Fruit fly (Drosophila melanogaster): ENCODE results near the gene CG11656.

Gene CG11656

DNA sequence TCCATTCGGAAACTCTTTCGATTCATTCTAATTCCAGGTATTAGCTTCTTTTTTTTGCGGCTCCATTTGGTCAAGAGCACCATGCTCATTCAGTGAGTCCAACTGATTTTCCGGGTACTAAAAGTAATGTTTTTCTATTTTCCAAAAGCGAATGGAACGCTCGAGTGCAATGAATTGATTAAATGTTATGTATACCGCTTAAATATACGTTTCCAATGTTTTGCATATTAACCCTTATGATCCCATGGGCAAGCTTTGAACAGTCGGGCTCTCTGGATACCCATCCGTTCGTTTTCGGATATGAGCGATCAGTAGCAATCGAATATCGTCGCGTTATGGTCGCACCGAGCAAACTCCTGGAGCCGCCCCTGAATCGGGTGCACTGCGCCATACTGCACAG lies 37.7 kb downstream of the CG11656 start, which contains the start of gene CG31157:
Gene CG31157, plus strand, starts transcription at position 301 of the 400 bp plus-strand sequence.
- TF ChIP-seq Myc (optimal IDR thresholded peaks at IDR 0.05) (no peak), Sin3A (optimal IDR thresholded peaks at IDR 0.05) (no peak), ttk (optimal IDR thresholded peaks at IDR 0.05) (no peak)

DNA sequence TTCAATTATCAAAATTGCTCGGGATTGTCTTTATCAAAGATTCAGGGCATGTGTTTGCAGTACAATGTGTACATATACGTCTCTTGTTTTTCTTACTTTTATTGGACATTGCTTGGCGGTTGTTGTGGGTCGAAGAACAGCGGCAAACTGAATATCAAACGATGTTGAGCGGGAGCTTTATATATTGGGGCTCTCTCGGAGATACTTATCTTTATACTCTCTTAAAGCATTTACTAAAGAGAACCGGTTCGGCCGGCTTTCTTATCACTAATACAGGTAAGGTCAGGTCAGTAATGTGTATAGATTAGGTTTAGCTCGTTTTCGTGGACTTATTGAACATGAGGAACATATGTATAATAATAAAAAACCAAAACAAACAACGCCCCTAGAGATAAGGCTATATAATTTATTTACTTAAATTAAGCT lies 41.6 kb downstream of the CG11656 start, which contains the start of gene CG7966:
Gene CG7966, minus strand, starts transcription at position 156 of the 426 bp plus-strand sequence.
- no peak for TF ChIP-seq ttk (optimal IDR thresholded peaks at IDR 0.05)
- TF ChIP-seq insv (optimal IDR thresholded peaks at IDR 0.05), result no peak
- no peak for TF ChIP-seq h (optimal IDR thresholded peaks at IDR 0.05)
- no peak for TF ChIP-seq Sin3A (optimal IDR thresholded peaks at IDR 0.05)
- no peak for TF ChIP-seq Myc (optimal IDR thresholded peaks at IDR 0.05)
- TF ChIP-seq psq (optimal IDR thresholded peaks at IDR 0.05), result no peak

DNA sequence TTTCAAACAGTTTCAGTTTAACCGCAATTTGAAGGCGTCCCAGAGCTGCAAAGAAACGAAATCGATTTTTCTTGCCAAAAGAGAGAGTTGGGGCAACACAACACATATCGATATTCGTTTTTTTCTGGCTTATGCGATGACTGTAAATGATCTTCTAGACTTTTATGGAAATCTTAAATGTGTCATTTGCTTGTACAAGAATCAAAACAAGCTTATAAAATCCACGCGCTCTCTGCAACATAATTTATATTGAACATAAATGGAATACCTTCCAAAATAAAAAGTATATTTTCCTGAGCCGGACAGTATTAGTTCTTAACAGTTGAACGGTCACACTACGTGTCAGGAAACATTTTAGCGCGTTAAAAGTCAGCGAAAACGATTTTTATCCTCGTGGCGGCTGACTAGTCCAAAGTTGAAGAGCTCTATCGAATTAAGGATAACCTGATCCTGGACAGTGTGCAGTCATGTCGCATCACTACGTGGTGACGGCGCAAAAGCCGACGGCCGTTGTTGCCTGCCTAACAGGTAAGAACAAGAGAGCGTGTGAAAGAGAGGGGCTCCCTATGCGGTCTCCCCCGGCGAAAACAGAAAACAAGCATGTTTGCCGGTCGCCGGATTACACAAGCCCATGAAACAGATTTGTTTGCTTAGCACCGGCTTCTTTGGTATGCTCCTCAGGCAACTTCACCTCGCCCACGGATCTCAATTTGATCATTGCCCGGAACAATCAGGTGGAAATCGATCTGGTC lies 42.4 kb downstream of the CG11656 start, which contains the start of gene pic:
Gene pic, plus strand, starts transcription at position 304 of the 752 bp plus-strand sequence.
- TF ChIP-seq Myc (optimal IDR thresholded peaks at IDR 0.05) (no peak), h (optimal IDR thresholded peaks at IDR 0.05) (no peak), insv (optimal IDR thresholded peaks at IDR 0.05) (no peak), psq (optimal IDR thresholded peaks at IDR 0.05) (no peak), Sin3A (optimal IDR thresholded peaks at IDR 0.05) (no peak), ttk (optimal IDR thresholded peaks at IDR 0.05) (no peak)

DNA sequence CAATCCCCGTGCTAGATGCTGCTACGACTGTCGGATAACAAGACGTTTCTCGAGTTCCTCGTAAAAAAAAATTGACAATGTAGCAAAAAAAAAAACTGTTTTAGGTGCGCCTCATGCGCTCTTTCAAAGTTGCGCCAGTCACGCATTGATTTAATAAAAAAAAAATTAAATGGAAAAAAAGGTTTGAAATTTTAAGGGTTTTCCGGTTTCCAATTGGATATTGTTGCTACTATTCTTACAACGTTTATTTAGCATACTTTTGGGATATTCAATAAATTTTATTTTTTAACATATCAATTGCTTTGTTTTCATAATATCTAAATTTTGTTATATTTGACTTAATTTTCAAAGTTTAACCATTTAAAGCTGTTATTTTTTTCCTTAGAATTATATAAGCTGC lies 46.9 kb downstream of the CG11656 start:
- TF ChIP-seq ttk (optimal IDR thresholded peaks at IDR 0.05) (no peak), Sin3A (optimal IDR thresholded peaks at IDR 0.05) (no peak), insv (optimal IDR thresholded peaks at IDR 0.05) (no peak), psq (optimal IDR thresholded peaks at IDR 0.05) (no peak), h (optimal IDR thresholded peaks at IDR 0.05) (no peak), Myc (optimal IDR thresholded peaks at IDR 0.05) (no peak)

DNA sequence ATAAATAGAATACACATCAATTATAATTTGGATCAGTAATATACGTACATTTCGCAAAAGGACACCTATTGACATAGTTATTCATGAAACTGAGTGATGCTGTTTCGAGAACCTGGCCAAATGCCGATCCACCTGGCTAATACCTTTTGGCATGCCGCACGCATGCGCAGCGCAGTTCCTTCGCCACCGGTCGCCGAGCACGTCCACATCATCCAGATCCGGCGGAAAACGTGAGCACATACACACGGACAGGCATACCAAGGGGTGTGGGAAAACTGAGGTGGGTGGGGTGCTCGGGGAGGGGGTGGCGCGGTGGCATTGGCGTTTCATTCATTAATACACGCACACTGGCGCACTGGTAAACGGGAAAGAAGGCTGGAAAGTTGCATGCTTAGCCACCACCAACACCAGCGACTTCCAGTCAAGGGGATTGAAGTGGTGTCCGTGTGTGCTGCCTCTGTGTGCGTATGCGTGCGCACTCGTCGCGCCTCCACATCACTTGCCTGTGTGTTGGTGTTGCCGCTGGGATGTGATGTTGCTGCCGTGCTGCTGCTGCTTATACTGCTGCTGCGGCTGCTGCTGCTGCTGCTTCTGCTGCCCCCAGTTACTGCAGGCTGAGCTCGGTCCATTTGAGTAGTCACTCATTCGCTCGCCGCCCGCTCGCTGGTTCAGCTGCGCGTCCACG lies 47.6 kb downstream of the CG11656 start, which contains the start of gene sim:
Gene sim, plus strand, starts transcription at position 635 of the 685 bp plus-strand sequence.
- TF ChIP-seq h (optimal IDR thresholded peaks at IDR 0.05) (no peak), Myc (optimal IDR thresholded peaks at IDR 0.05) (no peak), insv (optimal IDR thresholded peaks at IDR 0.05) (no peak), psq (optimal IDR thresholded peaks at IDR 0.05) (no peak), ttk (optimal IDR thresholded peaks at IDR 0.05) (no peak), Sin3A (optimal IDR thresholded peaks at IDR 0.05) (no peak)
